Fruit fly (Drosophila melanogaster): ENCODE measurements around the gene sbm.

Gene sbm

DNA sequence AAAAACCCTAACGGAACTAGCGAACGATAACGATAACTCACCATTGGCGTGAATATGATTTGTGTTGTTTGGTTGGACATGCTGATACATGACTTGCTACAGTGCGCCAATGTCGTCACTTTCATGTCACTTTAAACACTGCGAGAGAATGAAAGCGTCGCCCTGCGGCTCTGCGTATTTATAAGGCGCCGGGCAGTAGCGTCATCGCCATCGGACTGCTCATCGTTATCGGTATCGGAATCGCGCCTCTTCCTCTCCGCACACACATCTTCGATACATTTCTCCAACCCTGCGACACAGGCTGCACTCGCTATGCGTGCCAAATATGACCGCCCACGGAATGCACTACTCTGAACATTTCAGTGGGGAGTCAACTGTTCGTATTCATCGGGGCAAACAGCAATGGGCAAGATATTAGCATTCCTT, at the start of gene sbm:
TSS of gene sbm (minus strand) at position 160 of the 426 bp plus-strand sequence.
- TF ChIP-seq fd96Ca (GFP tag; IDR thresholded peaks at IDR 0.05) (peak; percentile 56; the same call in 1 of the 3 replicates), gl (tag; optimal IDR thresholded peaks at IDR 0.05) (no peak), CG13204 (GFP tag; optimal IDR thresholded peaks at IDR 0.05) (no peak), CG9948 (tag; optimal IDR thresholded peaks at IDR 0.05) (no peak), CG4496 (GFP tag; IDR thresholded peaks at IDR 0.05) (peak; percentile 58; the same call in 1 of the 3 replicates), CG10348 (GFP tag; IDR thresholded peaks at IDR 0.05) (no peak)

DNA sequence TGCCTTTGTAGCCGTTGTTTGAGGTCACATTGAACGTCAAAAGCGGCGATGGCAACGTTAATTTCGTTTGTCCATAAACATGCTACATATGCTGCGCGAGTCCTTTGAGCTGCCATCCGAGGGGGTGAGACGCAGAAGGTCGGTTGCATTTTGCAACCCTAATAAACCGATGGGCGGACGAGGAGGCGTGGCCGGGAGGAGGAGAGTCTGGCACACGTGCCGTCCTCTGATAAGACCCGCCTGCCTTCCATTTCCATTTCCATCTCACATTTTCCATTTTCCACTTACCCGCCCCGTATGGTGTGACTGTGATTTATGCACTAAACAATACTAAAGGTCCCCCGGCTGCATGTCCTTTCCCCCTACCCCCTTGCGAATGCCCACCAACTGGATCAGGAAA, 47.4 kb upstream of the sbm start:
- TF ChIP-seq CG9948 (tag; optimal IDR thresholded peaks at IDR 0.05) = no peak
- no peak for TF ChIP-seq Ets98B (GFP tag; IDR thresholded peaks at IDR 0.05)
- TF ChIP-seq gl (tag; optimal IDR thresholded peaks at IDR 0.05) = no peak
- no peak for TF ChIP-seq Snoo (tag; optimal IDR thresholded peaks at IDR 0.05)
- TF ChIP-seq fd96Ca (GFP tag; IDR thresholded peaks at IDR 0.05) = no peak
- TF ChIP-seq EcR (GFP tag; optimal IDR thresholded peaks at IDR 0.05) = no peak
- TF ChIP-seq Pif1B (GFP tag; optimal IDR thresholded peaks at IDR 0.05) = no peak
- TF ChIP-seq Pif1A (GFP tag; optimal IDR thresholded peaks at IDR 0.05) = no peak
- TF ChIP-seq CG4496 (GFP tag; IDR thresholded peaks at IDR 0.05) = no peak
- no peak for TF ChIP-seq CG15710 (tag; optimal IDR thresholded peaks at IDR 0.05)
- TF ChIP-seq CG34367 (tag; optimal IDR thresholded peaks at IDR 0.05) = no peak
- no peak for TF ChIP-seq CG13204 (GFP tag; optimal IDR thresholded peaks at IDR 0.05)
- no peak for TF ChIP-seq CG32121 (GFP tag; IDR thresholded peaks at IDR 0.05)

DNA sequence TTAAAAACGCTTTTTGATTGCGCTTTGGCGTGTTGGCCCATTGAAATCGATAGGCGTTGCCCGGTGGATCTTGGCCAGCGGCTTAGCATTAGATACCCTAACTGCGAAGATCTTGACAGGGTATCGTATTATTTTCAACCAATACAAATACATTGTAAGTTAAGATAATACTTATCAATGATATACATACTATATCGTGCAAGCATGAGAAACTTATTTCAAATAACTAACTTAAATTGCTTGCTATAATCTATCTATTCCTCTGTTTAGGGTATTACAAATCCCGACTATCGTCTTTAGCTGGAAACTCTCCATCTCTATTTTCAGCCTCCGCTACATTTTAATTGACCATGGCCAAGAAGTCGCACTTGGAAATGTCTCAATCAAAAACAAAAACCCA, 32.3 kb upstream of the sbm start:
- TF ChIP-seq CG17806 (tag; optimal IDR thresholded peaks at IDR 0.05) (no peak), D1 (tag; optimal IDR thresholded peaks at IDR 0.05) (no peak), CG32121 (GFP tag; IDR thresholded peaks at IDR 0.05) (no peak), Ets98B (GFP tag; IDR thresholded peaks at IDR 0.05) (no peak), CG4496 (GFP tag; IDR thresholded peaks at IDR 0.05) (no peak), CG13204 (GFP tag; optimal IDR thresholded peaks at IDR 0.05) (no peak)

DNA sequence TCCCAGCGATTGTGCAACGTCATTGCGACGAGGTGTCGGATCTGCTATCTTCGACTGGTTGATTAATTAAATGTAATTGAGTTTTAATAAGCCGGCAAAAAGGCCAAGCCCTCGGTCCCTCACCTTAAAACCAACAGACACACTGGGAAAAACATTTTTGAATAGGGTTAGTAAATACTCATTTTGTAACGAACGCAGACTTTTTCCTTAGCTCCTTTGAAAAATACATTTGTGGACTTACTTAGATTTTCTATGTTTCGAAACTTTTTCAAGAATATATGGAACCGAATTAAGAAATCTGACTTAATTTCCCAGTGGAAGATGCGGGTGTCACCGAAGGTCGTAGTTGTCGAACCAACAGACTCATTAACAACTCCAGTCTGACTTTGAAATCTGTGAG, 31.8 kb upstream of the sbm start:
- no peak for TF ChIP-seq CG17806 (tag; optimal IDR thresholded peaks at IDR 0.05)

DNA sequence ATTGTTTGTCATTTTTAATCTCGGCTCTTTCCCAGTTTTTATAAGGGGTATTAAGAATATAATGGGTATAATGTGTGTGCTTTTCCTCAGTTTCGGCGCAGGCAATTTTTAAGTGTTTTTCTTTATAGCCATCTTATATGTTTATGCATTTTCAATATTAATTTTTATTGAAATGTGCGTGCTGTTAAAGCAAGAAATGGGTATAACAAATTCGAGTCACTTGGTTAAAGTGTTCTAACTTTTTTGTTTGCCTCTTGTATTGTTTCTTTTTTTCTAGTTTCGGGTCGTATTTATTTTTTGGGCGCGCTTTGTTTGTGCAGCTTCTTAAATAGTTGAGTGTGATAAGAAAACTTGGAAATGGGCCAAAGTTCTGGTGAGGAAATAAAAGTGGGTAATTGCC, 30.8 kb upstream of the sbm start:
- TF ChIP-seq CG13204 (GFP tag; optimal IDR thresholded peaks at IDR 0.05) (no peak), CG9948 (tag; optimal IDR thresholded peaks at IDR 0.05) (no peak)

DNA sequence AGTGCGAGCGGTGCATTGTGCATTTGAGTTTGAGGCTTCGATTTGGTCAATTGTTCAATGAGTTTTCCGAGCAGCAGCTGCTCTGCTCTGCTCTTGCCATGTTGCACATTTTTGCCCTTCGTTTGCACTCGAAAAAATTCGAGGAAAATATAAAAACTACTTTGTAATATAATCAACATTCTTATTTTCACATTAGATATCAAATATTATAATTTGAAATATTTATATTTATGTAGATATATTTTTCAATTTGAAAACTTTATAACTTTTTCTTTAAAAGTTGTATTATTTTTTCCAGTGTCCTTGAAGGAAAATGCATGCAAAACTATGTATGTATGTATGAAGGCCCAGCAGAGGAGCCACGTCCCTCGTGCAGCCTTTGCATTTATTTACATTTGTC, 27.0 kb upstream of the sbm start:
- TF ChIP-seq Pif1B (GFP tag; optimal IDR thresholded peaks at IDR 0.05) (no peak), CG8159 (tag; optimal IDR thresholded peaks at IDR 0.05) (peak; percentile 44), CG9948 (tag; optimal IDR thresholded peaks at IDR 0.05) (peak; percentile 1)

DNA sequence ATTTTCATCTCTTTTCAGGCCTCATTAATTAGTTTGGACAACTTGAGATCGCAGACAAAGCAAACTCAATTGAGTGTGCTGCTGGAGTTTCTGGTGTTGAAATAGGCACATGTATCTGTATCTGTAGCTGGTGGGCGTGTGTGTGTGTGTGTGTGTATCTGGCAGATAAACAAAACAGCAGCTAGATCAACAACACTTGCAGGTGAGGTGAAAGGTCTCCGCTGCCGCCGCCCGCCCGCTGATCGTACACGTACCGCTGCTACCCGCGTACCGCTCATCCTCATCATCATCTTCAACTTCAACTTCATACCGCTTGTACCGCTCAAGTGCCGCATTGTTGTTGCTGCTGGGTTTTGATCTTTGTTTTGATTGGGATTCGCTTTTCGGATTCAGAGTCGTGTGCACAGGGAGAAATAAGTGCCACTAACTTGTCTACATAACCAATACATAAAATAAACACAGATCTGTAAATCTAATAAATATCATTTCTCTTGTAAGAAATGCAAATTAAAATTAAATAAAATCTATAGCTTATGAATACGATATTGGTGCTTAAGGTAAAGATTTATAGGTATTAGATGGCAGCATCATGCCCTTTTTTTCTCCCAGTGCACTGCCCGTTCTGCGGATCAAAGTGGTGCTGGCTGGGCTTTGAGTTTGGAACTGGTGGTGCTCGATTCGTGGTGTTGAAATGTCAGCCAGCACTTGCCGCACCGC, 24.9 kb upstream of the sbm start:
- TF ChIP-seq fd96Ca (GFP tag; IDR thresholded peaks at IDR 0.05) (no peak), CG14655 (GFP tag; optimal IDR thresholded peaks at IDR 0.05) (peak; percentile 38), gl (tag; optimal IDR thresholded peaks at IDR 0.05) (no peak), CG8159 (tag; optimal IDR thresholded peaks at IDR 0.05) (peak; percentile 38), D1 (tag; optimal IDR thresholded peaks at IDR 0.05) (no peak), CG4496 (GFP tag; IDR thresholded peaks at IDR 0.05) (peak; percentile 38; the same call in 1 of the 3 replicates), CG8301 (tag; optimal IDR thresholded peaks at IDR 0.05) (peak; percentile 12), CG17806 (tag; optimal IDR thresholded peaks at IDR 0.05) (peak; percentile 35), Ets98B (GFP tag; IDR thresholded peaks at IDR 0.05) (no peak), rn (GFP tag; IDR thresholded peaks at IDR 0.05) (no peak), CG12605 (GFP tag; IDR thresholded peaks at IDR 0.05) (0 out of 2 replicates have a peak, but pooled peaks have one; percentile 12), Pif1A (GFP tag; optimal IDR thresholded peaks at IDR 0.05) (peak; percentile 6), Snoo (tag; optimal IDR thresholded peaks at IDR 0.05) (no peak), CG15710 (tag; optimal IDR thresholded peaks at IDR 0.05) (peak; percentile 36), CG13204 (GFP tag; optimal IDR thresholded peaks at IDR 0.05) (peak; percentile 6), CG10348 (GFP tag; IDR thresholded peaks at IDR 0.05) (no peak), Pif1B (GFP tag; optimal IDR thresholded peaks at IDR 0.05) (peak; percentile 20), EcR (GFP tag; optimal IDR thresholded peaks at IDR 0.05) (no peak), CG9948 (tag; optimal IDR thresholded peaks at IDR 0.05) (peak; percentile 50), CG34367 (tag; optimal IDR thresholded peaks at IDR 0.05) (peak; percentile 12), CG32121 (GFP tag; IDR thresholded peaks at IDR 0.05) (no peak)

DNA sequence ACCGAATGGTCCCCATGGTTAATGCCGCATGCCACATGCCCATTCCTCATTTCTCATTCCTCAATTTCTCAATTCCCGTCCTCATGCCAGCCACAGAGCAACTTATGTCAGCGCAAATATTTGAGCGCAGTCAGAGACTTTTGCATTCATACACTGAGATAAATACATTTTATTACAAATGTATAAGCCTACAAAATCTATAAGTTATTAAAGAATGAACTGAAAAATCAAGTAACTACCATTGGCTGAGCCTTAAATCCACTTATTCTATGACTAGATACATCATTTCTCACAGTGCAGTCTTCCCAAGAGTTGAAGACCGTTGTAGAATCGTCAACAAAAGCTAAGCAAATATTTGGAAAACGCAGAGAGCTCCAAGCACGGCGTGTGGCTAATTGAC, 19.8 kb upstream of the sbm start:
- TF ChIP-seq CG4496 (GFP tag; IDR thresholded peaks at IDR 0.05) = 0 out of 3 replicates have a peak, but pooled peaks have one; percentile 20
- no peak for TF ChIP-seq fd96Ca (GFP tag; IDR thresholded peaks at IDR 0.05)
- no peak for TF ChIP-seq CG13204 (GFP tag; optimal IDR thresholded peaks at IDR 0.05)
- TF ChIP-seq CG9948 (tag; optimal IDR thresholded peaks at IDR 0.05) = peak; percentile 13
- TF ChIP-seq Pif1B (GFP tag; optimal IDR thresholded peaks at IDR 0.05) = no peak
- no peak for TF ChIP-seq CG12605 (GFP tag; IDR thresholded peaks at IDR 0.05)
- peak; percentile 24 for TF ChIP-seq CG8159 (tag; optimal IDR thresholded peaks at IDR 0.05)
- TF ChIP-seq CG15710 (tag; optimal IDR thresholded peaks at IDR 0.05) = peak; percentile 10
- TF ChIP-seq CG34367 (tag; optimal IDR thresholded peaks at IDR 0.05) = no peak
- TF ChIP-seq rn (GFP tag; IDR thresholded peaks at IDR 0.05) = no peak
- no peak for TF ChIP-seq EcR (GFP tag; optimal IDR thresholded peaks at IDR 0.05)
- TF ChIP-seq Ets98B (GFP tag; IDR thresholded peaks at IDR 0.05) = no peak
- TF ChIP-seq gl (tag; optimal IDR thresholded peaks at IDR 0.05) = no peak
- no peak for TF ChIP-seq CG17806 (tag; optimal IDR thresholded peaks at IDR 0.05)
- peak; percentile 19 for TF ChIP-seq CG8301 (tag; optimal IDR thresholded peaks at IDR 0.05)
- no peak for TF ChIP-seq CG10348 (GFP tag; IDR thresholded peaks at IDR 0.05)
- no peak for TF ChIP-seq CG32121 (GFP tag; IDR thresholded peaks at IDR 0.05)
- no peak for TF ChIP-seq Snoo (tag; optimal IDR thresholded peaks at IDR 0.05)
- TF ChIP-seq D1 (tag; optimal IDR thresholded peaks at IDR 0.05) = no peak
- peak; percentile 24 for TF ChIP-seq CG14655 (GFP tag; optimal IDR thresholded peaks at IDR 0.05)
- TF ChIP-seq Pif1A (GFP tag; optimal IDR thresholded peaks at IDR 0.05) = peak; percentile 30

All from whole organism, pupa.